Worm (Caenorhabditis elegans) whole organism, midembryonic: Measurements from ENCODE around the gene mrps-24.

Experiments
- T22C8.4 ChIP-seq: fragments of 200-800 bp; sonication (Bioruptor generic); IDR thresholded peaks from 2 replicates; pipeline ENCODE4 v1.3.6; 2022; ENCODE audit warnings: missing genetic modification characterization, missing compliant biosample characterization
- cog-1 ChIP-seq: sonication (generic microtip); optimal IDR thresholded peaks from 2 replicates; lab custom pipeline; 2016; ENCODE audit warnings: missing genetic modification characterization, missing compliant biosample characterization
- flt-1 ChIP-seq: fragments of 200-800 bp; sonication (Bioruptor generic); IDR thresholded peaks from 2 replicates; pipeline ENCODE4 v1.3.6; 2022; ENCODE audit warnings: missing genetic modification characterization, missing compliant biosample characterization
- klf-2 ChIP-seq: fragments of 200-800 bp; sonication (Bioruptor generic); conservative IDR thresholded peaks from 2 replicates; pipeline ENCODE4 v1.3.6; 2022; ENCODE audit warnings: missing genetic modification reagents, missing genetic modification characterization, missing compliant biosample characterization
- med-1 ChIP-seq: sonication (generic microtip); optimal IDR thresholded peaks from 2 replicates; lab custom pipeline; 2017; ENCODE audit warnings: missing genetic modification characterization, mild to moderate bottlenecking, missing compliant biosample characterization, antibody characterized with exemption, missing genetic modification reagents; ENCODE audit not compliant: insufficient read depth
- ref-1 ChIP-seq: fragments of 200-800 bp; sonication (Bioruptor generic); conservative IDR thresholded peaks from 2 replicates; pipeline ENCODE4 v1.3.6; 2022; ENCODE audit warnings: missing genetic modification reagents, missing genetic modification characterization, missing compliant biosample characterization
- tab-1 ChIP-seq: fragments of 200-800 bp; sonication (Bioruptor generic); IDR thresholded peaks from 2 replicates; pipeline ENCODE4 v1.3.6; 2022; ENCODE audit warnings: missing genetic modification characterization, missing compliant biosample characterization
- ztf-23 ChIP-seq: fragments of 200-800 bp; sonication (Bioruptor generic); IDR thresholded peaks from 2 replicates; pipeline ENCODE4 v1.3.6; 2022; ENCODE audit warnings: missing genetic modification reagents, missing genetic modification characterization, missing compliant biosample characterization
- ztf-29 ChIP-seq: fragments of 200-800 bp; sonication (Bioruptor generic); IDR thresholded peaks from 2 replicates; pipeline ENCODE4 v1.3.6; 2022; ENCODE audit warnings: missing genetic modification reagents, missing genetic modification characterization, missing compliant biosample characterization

mrps-24 gene

DNA sequence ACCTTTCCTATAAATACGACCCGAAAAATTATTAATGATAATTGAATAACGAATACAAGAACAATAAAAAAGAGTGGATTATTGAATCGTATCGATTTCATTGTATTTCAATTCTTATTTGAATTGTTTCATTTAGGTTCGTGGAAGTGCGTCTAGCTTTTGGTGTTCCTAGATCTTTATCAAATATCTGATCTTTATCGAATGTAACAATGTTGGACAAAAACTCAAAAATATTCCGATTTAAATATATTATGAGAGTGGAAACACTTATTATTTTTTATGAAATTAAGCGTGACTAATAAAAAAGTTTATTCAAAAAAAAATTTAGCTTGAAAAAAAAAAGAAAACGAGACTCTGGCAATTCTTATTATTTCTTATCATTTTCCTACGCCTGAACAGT, 22.1 kb downstream of the mrps-24 start, which contains the start of the genes C50F7.9 and C50F7.3:
TSS of gene C50F7.9 (minus strand) at position 101 of the 400 bp plus-strand sequence.
TSS of gene C50F7.3 (plus strand) at position 370 of the 400 bp plus-strand sequence.
- TF ChIP-seq ztf-29 (GFP tag; lab: Robert Waterston, UW): no peak
- TF ChIP-seq med-1: no peak
- no peak for TF ChIP-seq tab-1 (GFP tag; lab: Robert Waterston, UW)
- no peak for TF ChIP-seq ref-1 (GFP tag; lab: Robert Waterston, UW)
- TF ChIP-seq cog-1 (tag; lab: Kevin White, UChicago): no peak
- TF ChIP-seq ztf-23 (GFP tag; lab: Robert Waterston, UW): no peak
- no peak for TF ChIP-seq T22C8.4 (GFP tag; lab: Robert Waterston, UW)

DNA sequence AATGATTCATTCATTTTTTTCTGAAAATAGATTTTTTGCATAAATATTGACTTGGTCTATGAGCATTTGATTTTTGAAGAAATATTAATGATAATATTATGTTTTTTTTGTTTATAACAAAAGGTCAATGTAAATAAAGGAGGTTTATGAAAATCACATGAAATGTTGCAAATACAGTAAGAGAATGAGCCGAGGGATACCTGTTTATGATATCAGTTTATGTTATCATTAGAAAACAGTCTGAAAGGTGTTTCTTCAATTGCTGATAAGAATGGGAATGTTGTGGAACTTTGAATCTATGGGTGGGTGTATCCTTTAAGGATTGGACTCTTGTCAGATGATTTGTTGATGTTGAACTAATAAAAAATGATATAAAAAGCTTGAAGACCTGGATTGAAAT, 24.3 kb downstream of the mrps-24 start:
- TF ChIP-seq tab-1 (GFP tag; lab: Robert Waterston, UW) (no peak), T22C8.4 (GFP tag; lab: Robert Waterston, UW) (no peak), ref-1 (GFP tag; lab: Robert Waterston, UW) (no peak), klf-2 (GFP tag; lab: Robert Waterston, UW) (no peak), ztf-29 (GFP tag; lab: Robert Waterston, UW) (no peak), med-1 (no peak), cog-1 (tag; lab: Kevin White, UChicago) (no peak), flt-1 (GFP tag; lab: Robert Waterston, UW) (no peak), ztf-23 (GFP tag; lab: Robert Waterston, UW) (no peak)

DNA sequence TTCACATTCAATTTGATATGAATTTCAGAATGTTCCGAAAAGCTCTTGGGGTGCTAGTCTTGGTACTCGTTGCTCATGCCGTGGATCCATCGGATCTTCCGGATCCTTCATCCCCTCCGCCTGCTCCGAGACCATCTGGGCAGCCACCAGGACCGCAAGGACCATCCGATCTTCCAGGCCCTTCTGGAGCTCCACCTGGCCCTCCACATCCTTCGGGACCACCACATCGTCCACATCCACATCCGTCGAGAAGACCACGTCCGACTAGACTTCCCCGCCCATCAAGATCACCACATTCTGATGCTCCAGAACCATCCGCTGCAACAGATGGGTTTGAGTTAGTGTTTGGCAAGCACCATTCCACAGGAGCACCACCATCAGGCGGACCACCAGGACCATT, 24.8 kb downstream of the mrps-24 start, which contains the start of gene clx-1:
TSS of gene clx-1 (plus strand) at position 30 of the 400 bp plus-strand sequence.
- no peak for TF ChIP-seq ztf-29 (GFP tag; lab: Robert Waterston, UW)
- no peak for TF ChIP-seq T22C8.4 (GFP tag; lab: Robert Waterston, UW)
- TF ChIP-seq klf-2 (GFP tag; lab: Robert Waterston, UW): no peak
- no peak for TF ChIP-seq cog-1 (tag; lab: Kevin White, UChicago)
- no peak for TF ChIP-seq flt-1 (GFP tag; lab: Robert Waterston, UW)
- TF ChIP-seq ref-1 (GFP tag; lab: Robert Waterston, UW): no peak
- TF ChIP-seq ztf-23 (GFP tag; lab: Robert Waterston, UW): no peak
- TF ChIP-seq med-1: no peak
- TF ChIP-seq tab-1 (GFP tag; lab: Robert Waterston, UW): no peak

DNA sequence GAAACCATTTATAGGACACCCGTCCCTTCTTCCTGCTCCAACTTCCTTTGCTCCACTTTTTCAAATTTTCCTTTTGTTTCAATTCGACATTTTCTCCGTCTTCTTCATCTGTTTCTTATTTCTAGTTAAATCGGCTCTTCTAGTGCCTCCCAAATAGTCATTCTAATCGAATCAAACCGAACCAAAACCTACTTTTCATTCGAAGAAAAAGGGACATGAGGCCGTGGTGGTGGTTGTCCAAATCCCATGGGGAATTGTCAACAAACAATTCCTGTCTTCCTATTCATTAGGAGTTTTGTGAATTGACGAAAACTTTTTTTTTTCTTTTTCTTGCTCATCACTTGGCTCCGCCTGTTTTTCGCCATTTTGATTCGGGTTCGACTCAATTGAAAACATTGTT, 26.8 kb downstream of the mrps-24 start:
- TF ChIP-seq med-1: no peak

DNA sequence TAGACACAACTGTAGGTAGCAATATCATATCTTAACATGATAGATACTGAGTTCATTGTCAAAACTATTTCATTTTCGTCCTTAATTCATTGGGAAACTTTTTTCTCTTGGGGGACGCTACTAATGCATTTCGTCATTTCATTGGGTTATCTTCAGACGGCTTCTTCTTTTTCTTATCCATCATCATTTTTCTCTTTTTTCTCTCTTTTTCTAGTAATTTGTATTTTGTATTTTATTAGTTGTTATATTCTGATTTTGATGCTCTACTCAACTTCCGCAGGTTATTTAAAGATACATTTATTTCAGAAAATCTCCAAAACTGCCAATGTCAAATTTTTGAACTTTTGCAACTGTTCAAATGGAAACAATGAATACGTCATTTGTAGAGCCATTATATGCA, 33.7 kb downstream of the mrps-24 start, which contains the start of gene npr-35:
TSS of gene npr-35 (plus strand) at position 301 of the 400 bp plus-strand sequence.
- TF ChIP-seq klf-2 (GFP tag; lab: Robert Waterston, UW) (no peak), tab-1 (GFP tag; lab: Robert Waterston, UW) (no peak)

DNA sequence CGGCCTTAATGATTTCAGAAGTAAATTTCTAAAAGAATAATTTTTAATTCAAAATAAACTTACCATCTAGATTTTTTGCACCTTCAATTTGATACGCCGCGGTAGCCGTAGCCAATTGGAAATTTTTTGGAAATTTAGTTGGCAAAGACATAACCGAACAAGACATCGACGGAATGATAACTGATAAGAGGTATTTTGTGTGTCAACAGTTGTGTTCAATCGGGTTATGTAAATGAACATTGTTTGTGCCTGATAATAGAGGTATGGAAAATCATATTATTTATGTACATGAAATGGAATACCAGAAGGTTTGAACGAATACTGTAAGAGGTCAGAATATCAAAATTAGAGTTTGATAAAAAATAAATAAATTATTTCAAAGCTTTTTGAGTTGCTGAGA, 38.0 kb downstream of the mrps-24 start, which contains the start of gene klo-1:
TSS of gene klo-1 (minus strand) at position 388 of the 400 bp plus-strand sequence.
- TF ChIP-seq T22C8.4 (GFP tag; lab: Robert Waterston, UW): no peak
- no peak for TF ChIP-seq ztf-29 (GFP tag; lab: Robert Waterston, UW)
- TF ChIP-seq cog-1 (tag; lab: Kevin White, UChicago): no peak
- no peak for TF ChIP-seq med-1
- no peak for TF ChIP-seq tab-1 (GFP tag; lab: Robert Waterston, UW)
- no peak for TF ChIP-seq ztf-23 (GFP tag; lab: Robert Waterston, UW)
- TF ChIP-seq flt-1 (GFP tag; lab: Robert Waterston, UW): no peak
- TF ChIP-seq klf-2 (GFP tag; lab: Robert Waterston, UW): no peak
- TF ChIP-seq ref-1 (GFP tag; lab: Robert Waterston, UW): no peak

DNA sequence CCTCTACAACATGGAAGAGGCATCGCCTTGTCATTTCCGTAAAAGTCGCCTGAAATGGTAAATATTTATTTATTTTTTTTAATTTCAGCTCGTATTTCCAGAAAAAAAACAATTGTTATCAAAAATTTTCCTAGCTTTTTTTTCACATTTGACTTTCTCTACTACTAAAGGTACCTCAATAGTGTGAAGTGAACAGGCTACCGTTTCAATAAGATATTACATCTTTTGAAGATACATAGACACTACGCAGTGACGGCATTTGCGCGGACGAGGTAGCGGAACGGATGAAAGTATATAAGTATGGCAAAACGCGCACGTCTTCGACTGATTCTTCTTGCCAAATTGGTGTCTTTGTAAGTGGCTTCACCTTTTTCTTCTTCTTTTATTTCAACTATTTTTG, 43.3 kb downstream of the mrps-24 start, which contains the start of gene col-14:
TSS of gene col-14 (plus strand) at position 301 of the 400 bp plus-strand sequence.
- TF ChIP-seq ztf-23 (GFP tag; lab: Robert Waterston, UW): no peak
- no peak for TF ChIP-seq flt-1 (GFP tag; lab: Robert Waterston, UW)
- no peak for TF ChIP-seq med-1
- no peak for TF ChIP-seq ref-1 (GFP tag; lab: Robert Waterston, UW)
- no peak for TF ChIP-seq cog-1 (tag; lab: Kevin White, UChicago)
- no peak for TF ChIP-seq klf-2 (GFP tag; lab: Robert Waterston, UW)

DNA sequence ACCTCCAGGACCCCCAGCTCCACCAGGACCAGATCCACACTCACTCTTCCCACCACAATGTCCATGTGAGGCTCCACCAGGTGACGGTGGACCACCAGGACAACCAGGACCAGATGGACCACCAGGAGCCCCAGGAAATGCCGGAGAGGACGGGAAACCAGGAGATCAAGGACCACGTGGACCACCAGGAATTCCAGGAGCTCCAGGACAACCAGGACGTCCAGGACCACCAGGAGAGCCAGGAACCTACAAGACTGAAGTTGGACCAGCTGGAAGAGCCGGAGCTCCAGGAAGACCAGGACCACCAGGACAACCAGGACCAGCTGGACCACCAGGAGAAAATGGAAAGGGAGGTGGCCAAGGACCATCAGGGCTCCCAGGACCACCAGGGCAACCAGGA, 44.3 kb downstream of the mrps-24 start:
- TF ChIP-seq klf-2 (GFP tag; lab: Robert Waterston, UW) (no peak), tab-1 (GFP tag; lab: Robert Waterston, UW) (no peak), cog-1 (tag; lab: Kevin White, UChicago) (no peak), T22C8.4 (GFP tag; lab: Robert Waterston, UW) (no peak), ztf-29 (GFP tag; lab: Robert Waterston, UW) (no peak), flt-1 (GFP tag; lab: Robert Waterston, UW) (no peak), ref-1 (GFP tag; lab: Robert Waterston, UW) (no peak), ztf-23 (GFP tag; lab: Robert Waterston, UW) (no peak), med-1 (no peak)

DNA sequence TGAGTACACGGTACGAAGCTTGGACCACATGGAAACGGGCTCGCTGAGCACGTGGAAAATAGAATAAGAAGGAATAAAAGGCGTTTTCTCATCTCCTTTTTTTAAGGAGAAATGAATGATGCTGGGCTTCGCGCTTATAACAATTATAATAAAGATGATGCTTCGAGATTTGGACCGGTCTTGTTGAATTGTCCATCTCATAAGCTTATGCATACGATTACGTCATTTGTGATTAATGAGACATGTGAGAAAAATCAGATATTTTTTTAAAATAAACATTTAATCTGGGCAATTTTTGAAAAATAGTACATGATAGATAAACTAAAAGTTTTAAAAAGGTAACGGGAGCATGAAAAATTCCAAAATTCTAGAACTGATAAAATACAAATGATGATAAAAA, 47.4 kb downstream of the mrps-24 start, which contains the start of gene C46A5.4:
TSS of gene C46A5.4 (minus strand) at position 101 of the 400 bp plus-strand sequence.
- TF ChIP-seq T22C8.4 (GFP tag; lab: Robert Waterston, UW) (no peak), ref-1 (GFP tag; lab: Robert Waterston, UW) (no peak), ztf-23 (GFP tag; lab: Robert Waterston, UW) (no peak), flt-1 (GFP tag; lab: Robert Waterston, UW) (no peak), klf-2 (GFP tag; lab: Robert Waterston, UW) (no peak), cog-1 (tag; lab: Kevin White, UChicago) (no peak), med-1 (no peak), ztf-29 (GFP tag; lab: Robert Waterston, UW) (no peak), tab-1 (GFP tag; lab: Robert Waterston, UW) (no peak)

DNA sequence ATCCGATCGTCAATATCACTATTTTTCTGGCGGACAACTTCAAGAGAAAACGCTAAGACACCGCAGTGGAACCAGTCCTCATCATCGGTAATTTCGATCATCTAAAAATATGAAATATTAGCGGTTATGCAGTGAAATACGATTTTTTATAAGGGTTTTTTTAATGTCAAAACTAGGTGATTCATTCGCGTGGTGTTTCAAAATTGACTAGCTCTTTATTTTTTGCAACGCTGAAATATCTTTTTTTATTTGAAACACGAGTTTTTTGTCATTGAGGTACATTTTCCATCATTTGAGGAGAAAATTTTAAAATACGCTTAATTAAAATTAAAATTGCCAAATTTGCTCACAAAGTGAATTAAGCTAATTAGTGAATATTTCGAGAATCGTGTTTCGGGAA, 49.7 kb downstream of the mrps-24 start, which contains the start of gene dsb-3:
TSS of gene dsb-3 (minus strand) at position 101 of the 400 bp plus-strand sequence.
- TF ChIP-seq ztf-29 (GFP tag; lab: Robert Waterston, UW): no peak
- no peak for TF ChIP-seq T22C8.4 (GFP tag; lab: Robert Waterston, UW)
- TF ChIP-seq ztf-23 (GFP tag; lab: Robert Waterston, UW): no peak
- TF ChIP-seq flt-1 (GFP tag; lab: Robert Waterston, UW): no peak
- TF ChIP-seq klf-2 (GFP tag; lab: Robert Waterston, UW): no peak
- TF ChIP-seq med-1: no peak
- TF ChIP-seq ref-1 (GFP tag; lab: Robert Waterston, UW): no peak
- TF ChIP-seq tab-1 (GFP tag; lab: Robert Waterston, UW): no peak
- no peak for TF ChIP-seq cog-1 (tag; lab: Kevin White, UChicago)
